Worm (Caenorhabditis elegans) whole organism, L4 larva: ENCODE data around the gene T10B5.4.

Experiments used
- D1046.2 ChIP-seq: fragments of 200-800 bp; sonication (Bioruptor generic); IDR thresholded peaks from 2 replicates; pipeline ENCODE4 v1.3.6; 2022; ENCODE audit warnings: missing genetic modification characterization, missing compliant biosample characterization
- F10B5.3 ChIP-seq: sonication (generic microtip); optimal IDR thresholded peaks from 2 replicates; lab custom pipeline; 2016; ENCODE audit warnings: mild to moderate bottlenecking, missing genetic modification characterization, missing compliant biosample characterization
- F49E8.2 ChIP-seq: sonication (generic microtip); optimal IDR thresholded peaks from 2 replicates; lab custom pipeline; 2016; ENCODE audit warnings: missing compliant biosample characterization, mild to moderate bottlenecking, missing genetic modification characterization, borderline replicate concordance
- R02D3.7 ChIP-seq: fragments of 150-350 bp; sonication (generic microtip); optimal IDR thresholded peaks from 3 replicates; lab custom pipeline; 2014; ENCODE audit warnings: missing biosample characterization, missing genetic modification characterization
- Y105C5A.15 ChIP-seq: fragments of 200-800 bp; sonication (Bioruptor generic); IDR thresholded peaks from 2 replicates; pipeline ENCODE4 v1.3.6; 2022; ENCODE audit warnings: missing genetic modification characterization, missing compliant biosample characterization
- Y75B8A.6 ChIP-seq: fragments of 200-800 bp; sonication (Bioruptor generic); IDR thresholded peaks from 2 replicates; pipeline ENCODE4 v1.3.6; 2022; ENCODE audit warnings: missing genetic modification reagents, missing genetic modification characterization, missing compliant biosample characterization
- ama-1 ChIP-seq: fragments of 150-350 bp; optimal IDR thresholded peaks from 2 replicates; lab custom pipeline; 2014; ENCODE audit warnings: inconsistent platforms, mixed read lengths
- attf-4 ChIP-seq: sonication (generic microtip); optimal IDR thresholded peaks from 3 replicates; lab custom pipeline; 2017; ENCODE audit warnings: missing biosample characterization, missing genetic modification characterization
- ceh-28 ChIP-seq: fragments of 150-350 bp; optimal IDR thresholded peaks from 2 replicates; lab custom pipeline; 2014; ENCODE audit warnings: missing biosample characterization, missing genetic modification reagents, missing genetic modification characterization
- ceh-32 ChIP-seq: sonication (generic microtip); optimal IDR thresholded peaks from 2 replicates; lab custom pipeline; 2016; ENCODE audit warnings: mild to moderate bottlenecking, missing genetic modification characterization, missing compliant biosample characterization; ENCODE audit not compliant: poor library complexity
- ceh-44 ChIP-seq: fragments of 200-800 bp; sonication (Bioruptor generic); IDR thresholded peaks from 2 replicates; pipeline ENCODE4 v1.3.6; 2022; ENCODE audit warnings: missing genetic modification reagents, missing genetic modification characterization, missing compliant biosample characterization
- ceh-62 ChIP-seq: sonication (generic microtip); optimal IDR thresholded peaks from 2 replicates; lab custom pipeline; 2017; ENCODE audit warnings: missing biosample characterization, missing genetic modification characterization
- ces-1 ChIP-seq: fragments of 150-350 bp; sonication (generic microtip); optimal IDR thresholded peaks from 4 replicates; lab custom pipeline; 2014; ENCODE audit warnings: missing biosample characterization, missing genetic modification reagents, missing genetic modification characterization
- ctbp-1 ChIP-seq: fragments of 200-800 bp; sonication (Bioruptor generic); IDR thresholded peaks from 2 replicates; pipeline ENCODE4 v1.3.6; 2022; ENCODE audit warnings: missing genetic modification reagents, missing genetic modification characterization, missing compliant biosample characterization
- daf-12 ChIP-seq: fragments of 150-350 bp; optimal IDR thresholded peaks from 2 replicates; lab custom pipeline; 2014; ENCODE audit warnings: missing biosample characterization, missing genetic modification reagents, missing genetic modification characterization
- dmd-6 ChIP-seq: fragments of 200-800 bp; sonication (Bioruptor generic); IDR thresholded peaks from 2 replicates; pipeline ENCODE4 v1.3.6; 2022; ENCODE audit warnings: missing genetic modification reagents, missing genetic modification characterization, missing compliant biosample characterization
- dmd-8 ChIP-seq: fragments of 200-800 bp; sonication (Bioruptor generic); IDR thresholded peaks from 2 replicates; pipeline ENCODE4 v1.3.6; 2022; ENCODE audit warnings: missing genetic modification characterization, missing compliant biosample characterization
- duxl-1 ChIP-seq: sonication (generic microtip); optimal IDR thresholded peaks from 2 replicates; lab custom pipeline; 2016; ENCODE audit warnings: mild to moderate bottlenecking, missing genetic modification characterization, moderate library complexity, missing compliant biosample characterization; ENCODE audit not compliant: poor library complexity
- dve-1 ChIP-seq: sonication (generic microtip); optimal IDR thresholded peaks from 2 replicates; lab custom pipeline; 2017; ENCODE audit warnings: antibody characterized with exemption, mild to moderate bottlenecking, missing genetic modification characterization, missing compliant biosample characterization; ENCODE audit not compliant: insufficient read depth
- fos-1 ChIP-seq: fragments of 150-350 bp; optimal IDR thresholded peaks from 2 replicates; lab custom pipeline; 2014; ENCODE audit warnings: missing biosample characterization, missing genetic modification characterization
- lim-7 ChIP-seq: fragments of 200-800 bp; sonication (Bioruptor generic); IDR thresholded peaks from 2 replicates; pipeline ENCODE4 v1.3.6; 2022; ENCODE audit warnings: missing genetic modification characterization, missing compliant biosample characterization
- lin-29 ChIP-seq: fragments of 200-800 bp; sonication (Bioruptor generic); IDR thresholded peaks from 2 replicates; pipeline ENCODE4 v1.3.6; 2022; ENCODE audit warnings: missing genetic modification reagents, missing genetic modification characterization, missing compliant biosample characterization
- lin-38 ChIP-seq: fragments of 200-800 bp; sonication (Bioruptor generic); IDR thresholded peaks from 2 replicates; pipeline ENCODE4 v1.3.6; 2022; ENCODE audit warnings: missing genetic modification reagents, missing genetic modification characterization, missing compliant biosample characterization
- lir-3 ChIP-seq: sonication (generic microtip); optimal IDR thresholded peaks from 2 replicates; lab custom pipeline; 2016; ENCODE audit warnings: mild to moderate bottlenecking, missing genetic modification characterization, missing compliant biosample characterization
- lsy-2 ChIP-seq, 2 experiments: fragments of 150-350 bp in 1 of 2; sonication (generic microtip) in 1 of 2; optimal IDR thresholded peaks; 2 replicates each; lab custom pipeline; 2014 to 2017; ENCODE audit warnings: missing biosample characterization in 2 of 2, missing genetic modification characterization in 2 of 2
- madf-5 ChIP-seq, 2 experiments: fragments of 200-800 bp; sonication (Bioruptor generic); IDR thresholded peaks; 2 replicates each; pipeline ENCODE4 v1.3.6; 2022; ENCODE audit warnings: missing compliant biosample characterization in 2 of 2, missing genetic modification characterization in 2 of 2
- mes-2 ChIP-seq: sonication (generic microtip); optimal IDR thresholded peaks from 2 replicates; lab custom pipeline; 2016; ENCODE audit warnings: missing genotype, mild to moderate bottlenecking, missing genetic modification characterization, missing compliant biosample characterization; ENCODE audit not compliant: poor library complexity, severe bottlenecking
- mxl-2 ChIP-seq: fragments of 200-800 bp; sonication (Bioruptor generic); conservative IDR thresholded peaks from 2 replicates; pipeline ENCODE4 v1.3.6; 2022; ENCODE audit warnings: missing genetic modification reagents, missing genetic modification characterization, missing compliant biosample characterization
- mxl-3 ChIP-seq: fragments of 200-800 bp; sonication (Bioruptor generic); optimal IDR thresholded peaks from 2 replicates; lab custom pipeline; 2018; ENCODE audit warnings: mild to moderate bottlenecking, missing genetic modification characterization, missing compliant biosample characterization
- nhr-102 ChIP-seq: sonication (generic microtip); optimal IDR thresholded peaks from 2 replicates; lab custom pipeline; 2016; ENCODE audit warnings: mild to moderate bottlenecking, missing genetic modification characterization, moderate library complexity, missing compliant biosample characterization
- nhr-111 ChIP-seq: fragments of 200-800 bp; sonication (Bioruptor generic); optimal IDR thresholded peaks from 2 replicates; lab custom pipeline; 2018; ENCODE audit warnings: mild to moderate bottlenecking, missing genetic modification characterization, missing compliant biosample characterization
- nhr-237 ChIP-seq: sonication (generic microtip); optimal IDR thresholded peaks from 2 replicates; lab custom pipeline; 2017; ENCODE audit warnings: missing biosample characterization, missing genetic modification characterization
- nhr-28 ChIP-seq: fragments of 150-350 bp; optimal IDR thresholded peaks from 2 replicates; lab custom pipeline; 2014; ENCODE audit warnings: missing biosample characterization, missing genetic modification characterization
- nhr-41 ChIP-seq: fragments of 200-800 bp; sonication (Bioruptor generic); IDR thresholded peaks from 2 replicates; pipeline ENCODE4 v1.3.6; 2022; ENCODE audit warnings: missing genetic modification reagents, missing genetic modification characterization, missing compliant biosample characterization
- nhr-6 ChIP-seq: fragments of 150-350 bp; optimal IDR thresholded peaks from 2 replicates; lab custom pipeline; 2014; ENCODE audit warnings: missing biosample characterization, missing genetic modification characterization
- nhr-76 ChIP-seq: fragments of 150-350 bp; optimal IDR thresholded peaks from 2 replicates; lab custom pipeline; 2014; ENCODE audit warnings: missing biosample characterization, missing genetic modification characterization
- pha-4 ChIP-seq, 2 experiments: fragments of 150-350 bp in 1 of 2; fragments of 200-800 bp in 1 of 2; sonication (Bioruptor generic) in 1 of 2; IDR thresholded peaks in 1 of 2; optimal IDR thresholded peaks in 1 of 2; 2 replicates each; pipeline versions ENCODE4 v1.3.6 to Lab custom; 2014 to 2022; ENCODE audit warnings: missing genetic modification characterization in 2 of 2, missing genetic modification reagents in 2 of 2, missing biosample characterization in 1 of 2, missing compliant biosample characterization in 1 of 2
- set-16 ChIP-seq: fragments of 200-800 bp; sonication (Bioruptor generic); IDR thresholded peaks from 2 replicates; pipeline ENCODE4 v1.3.6; 2022; ENCODE audit warnings: missing genetic modification reagents, missing genetic modification characterization, missing compliant biosample characterization
- snpc-1.2 ChIP-seq: fragments of 200-800 bp; sonication (Bioruptor generic); IDR thresholded peaks from 2 replicates; pipeline ENCODE4 v1.3.6; 2022; ENCODE audit warnings: missing genetic modification reagents, missing genetic modification characterization, missing compliant biosample characterization
- spr-1 ChIP-seq: sonication (generic microtip); optimal IDR thresholded peaks from 2 replicates; lab custom pipeline; 2016; ENCODE audit warnings: mild to moderate bottlenecking, missing genetic modification characterization, missing compliant biosample characterization
- tra-1 ChIP-seq: fragments of 200-800 bp; sonication (Bioruptor generic); IDR thresholded peaks from 2 replicates; pipeline ENCODE4 v1.3.6; 2022; ENCODE audit warnings: missing genetic modification reagents, missing genetic modification characterization, missing compliant biosample characterization
- unc-130 ChIP-seq: sonication (generic microtip); optimal IDR thresholded peaks from 2 replicates; lab custom pipeline; 2016; ENCODE audit warnings: missing genetic modification reagents, missing genetic modification characterization, missing compliant biosample characterization
- unc-62 ChIP-seq, 3 experiments: fragments of 150-350 bp in 1 of 3; sonication (generic microtip); optimal IDR thresholded peaks in 2 of 3; peaks in 1 of 3; 1 replicate in 1 of 3; 2 replicates in 2 of 3; lab custom pipeline; 2014 to 2017; ENCODE audit warnings: missing biosample characterization in 3 of 3, missing genetic modification characterization in 3 of 3, missing genetic modification reagents in 3 of 3, missing genotype in 1 of 3
- vab-7 ChIP-seq: fragments of 200-800 bp; sonication (Bioruptor generic); IDR thresholded peaks from 2 replicates; pipeline ENCODE4 v1.3.6; 2022; ENCODE audit warnings: missing genetic modification reagents, missing genetic modification characterization, missing compliant biosample characterization
- zip-2 ChIP-seq: fragments of 150-350 bp; optimal IDR thresholded peaks from 2 replicates; lab custom pipeline; 2014; ENCODE audit warnings: missing biosample characterization, missing genetic modification characterization
- ztf-11 ChIP-seq: fragments of 150-350 bp; optimal IDR thresholded peaks from 2 replicates; lab custom pipeline; 2014; ENCODE audit warnings: missing biosample characterization, missing genetic modification characterization

The T10B5.4 gene

DNA sequence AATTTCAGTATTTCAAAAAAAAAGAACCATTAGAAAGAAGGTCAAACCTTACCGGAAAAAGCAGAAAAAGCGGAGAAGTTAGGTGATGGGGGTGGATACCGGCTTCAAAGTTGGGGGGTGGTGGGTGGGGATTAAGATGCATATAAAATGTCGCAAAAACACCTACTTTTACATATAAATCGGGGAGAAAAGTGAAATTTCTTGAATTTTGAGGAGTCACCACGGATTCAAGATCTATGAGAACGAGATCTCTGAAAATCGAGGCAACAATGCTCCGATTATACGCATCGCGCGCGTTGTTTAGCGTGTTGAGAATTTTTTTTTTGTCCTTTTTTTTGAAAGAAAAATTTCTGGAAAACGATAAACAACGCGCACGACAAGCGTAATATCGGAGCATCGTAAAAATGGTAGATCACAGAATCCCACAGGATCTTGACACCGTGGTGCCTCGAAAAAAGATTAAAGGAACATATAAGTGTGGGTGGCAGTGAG is 3.9 kb upstream of the T10B5.4 start (continued):
- TF ChIP-seq Y105C5A.15 (peak; percentile 67; the same call in 1 of the 2 replicates), vab-7 (GFP tag; lab: Robert Waterston, UW) (peak; percentile 58), ces-1 (GFP tag; lab: Kevin White, UChicago) (no peak), attf-4 (tag; lab: Kevin White, UChicago) (no peak), nhr-111 (peak; percentile 86), nhr-102 (tag; lab: Kevin White, UChicago) (peak; percentile 48), mes-2 (tag; lab: Kevin White, UChicago) (peak; percentile 36), ceh-28 (tag; lab: Kevin White, UChicago) (no peak), ctbp-1 (peak; percentile 63), nhr-28 (no peak), ceh-32 (tag; lab: Kevin White, UChicago) (no peak), nhr-237 (tag; lab: Kevin White, UChicago) (no peak), unc-62 (GFP tag; optimal IDR thresholded peaks at IDR 0.05 in 1 of 2; lab: Kevin White, UChicago) (no peak), unc-62 (tag; optimal IDR thresholded peaks at IDR 0.05; lab: Kevin White, UChicago) (no peak), lim-7 (GFP tag; lab: Robert Waterston, UW) (0 out of 2 replicates have a peak, but pooled peaks have one; percentile 46)

DNA sequence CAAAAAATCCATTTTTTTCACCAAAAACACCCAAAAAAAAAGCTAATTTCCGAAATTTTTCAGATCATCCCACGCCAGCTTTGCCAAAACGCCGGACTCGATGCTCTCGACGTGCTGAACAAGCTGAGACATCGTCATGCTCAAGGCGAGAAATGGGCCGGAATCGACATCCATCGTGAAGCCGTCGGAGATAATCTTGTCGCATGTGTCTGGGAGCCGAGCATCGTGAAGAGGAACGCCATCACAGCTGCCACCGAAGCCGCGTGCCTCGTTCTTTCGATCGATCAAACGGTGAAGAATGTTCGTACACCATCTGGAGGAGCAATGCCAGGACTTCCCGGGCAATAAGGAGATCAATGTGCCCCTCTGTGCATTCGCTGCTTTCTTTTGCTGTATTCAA is 3.2 kb upstream of the T10B5.4 start:
- TF ChIP-seq F10B5.3 (tag; lab: Kevin White, UChicago) (peak; percentile 40), madf-5 (GFP tag; IDR thresholded peaks at IDR 0.05; lab: Robert Waterston, UW) (no peak), set-16 (GFP tag; lab: Robert Waterston, UW) (peak; percentile 52; the same call in 1 of the 2 replicates)
- TF ChIP-seq, all 104 proteins: peak for 2

DNA sequence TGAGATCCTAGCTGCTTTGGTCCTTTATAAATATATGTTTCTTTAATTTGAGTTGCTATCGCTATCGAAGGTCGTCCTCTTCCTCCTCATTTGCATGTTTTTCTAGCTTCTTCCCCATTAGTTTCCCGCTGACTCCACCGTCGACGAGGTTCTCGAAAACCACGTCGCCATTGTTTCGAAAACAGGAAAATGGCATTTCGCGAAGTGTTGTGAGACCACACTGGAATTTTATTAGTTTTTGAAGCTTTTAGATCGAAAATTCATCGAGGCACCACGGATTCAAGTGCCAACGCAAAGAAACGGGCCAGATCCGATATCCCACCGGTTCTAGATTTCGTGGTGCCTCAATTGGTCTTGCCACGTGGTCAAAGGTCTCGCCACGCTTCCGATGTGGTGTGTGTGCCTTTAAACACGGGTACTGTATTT is 1.1 kb downstream of the T10B5.4 start:
- TF ChIP-seq lin-29 (no peak), duxl-1 (tag; lab: Kevin White, UChicago) (no peak), unc-130 (GFP tag; lab: Kevin White, UChicago) (peak; percentile 54), Y75B8A.6 (GFP tag; lab: Robert Waterston, UW) (no peak), ama-1 (lab: Kevin White, UChicago) (no peak), mxl-2 (no peak), ctbp-1 (no peak), mxl-3 (GFP tag; lab: Kevin White, UChicago) (no peak), ceh-44 (GFP tag; lab: Robert Waterston, UW) (no peak), pha-4 (GFP tag; IDR thresholded peaks at IDR 0.05; lab: Robert Waterston, UW) (no peak), pha-4 (tag; optimal IDR thresholded peaks at IDR 0.05; lab: Kevin White, UChicago) (no peak), tra-1 (GFP tag; lab: Robert Waterston, UW) (no peak), snpc-1.2 (no peak), set-16 (GFP tag; lab: Robert Waterston, UW) (no peak), attf-4 (tag; lab: Kevin White, UChicago) (no peak), ceh-32 (tag; lab: Kevin White, UChicago) (no peak), F49E8.2 (peak; percentile 7), lin-38 (GFP tag; lab: Robert Waterston, UW) (peak; percentile 67), lsy-2 (tag; optimal IDR thresholded peaks at IDR 0.05; lab: Kevin White, UChicago) (no peak), D1046.2 (no peak), ztf-11 (no peak), R02D3.7 (tag; lab: Kevin White, UChicago) (no peak), lir-3 (tag; lab: Kevin White, UChicago) (no peak), fos-1 (tag; lab: Kevin White, UChicago) (no peak), daf-12 (tag; lab: Kevin White, UChicago) (no peak), nhr-76 (tag; lab: Kevin White, UChicago) (no peak), nhr-41 (GFP tag; lab: Robert Waterston, UW) (no peak), ceh-62 (tag; lab: Kevin White, UChicago) (no peak), nhr-6 (no peak), spr-1 (tag; lab: Kevin White, UChicago) (no peak), dmd-8 (0 out of 2 replicates have a peak, but pooled peaks have one; percentile 23), zip-2 (tag; lab: Kevin White, UChicago) (no peak), F10B5.3 (tag; lab: Kevin White, UChicago) (no peak), dve-1 (no peak), dmd-6 (no peak)
